Worm (Caenorhabditis elegans) whole organism, late embryonic: ENCODE results near the gene ergi-1.

Experiments used
- ama-1 ChIP-seq: fragments of 150-350 bp; optimal IDR thresholded peaks from 2 replicates; lab custom pipeline; 2014
- ceh-22 ChIP-seq: sonication (generic microtip); optimal IDR thresholded peaks from 2 replicates; lab custom pipeline; 2017; ENCODE audit warnings: missing biosample characterization, missing genetic modification characterization
- dmd-4 ChIP-seq: sonication (generic microtip); optimal IDR thresholded peaks from 2 replicates; lab custom pipeline; 2016; ENCODE audit warnings: borderline replicate concordance, missing genetic modification characterization, missing compliant biosample characterization
- elt-4 ChIP-seq: sonication (generic microtip); optimal IDR thresholded peaks from 2 replicates; lab custom pipeline; 2016; ENCODE audit warnings: missing genetic modification characterization, missing compliant biosample characterization
- fkh-10 ChIP-seq: fragments of 150-350 bp; optimal IDR thresholded peaks from 2 replicates; lab custom pipeline; 2014; ENCODE audit warnings: missing biosample characterization, missing genetic modification reagents, missing genetic modification characterization
- hlh-15 ChIP-seq: sonication (generic microtip); optimal IDR thresholded peaks from 2 replicates; lab custom pipeline; 2016; ENCODE audit warnings: missing genetic modification characterization, missing compliant biosample characterization
- hlh-8 ChIP-seq: sonication (generic microtip); optimal IDR thresholded peaks from 2 replicates; lab custom pipeline; 2016; ENCODE audit warnings: missing genotype, missing genetic modification characterization, missing compliant biosample characterization
- nhr-11 ChIP-seq: fragments of 150-350 bp; optimal IDR thresholded peaks from 2 replicates; lab custom pipeline; 2014; ENCODE audit warnings: missing biosample characterization, missing genetic modification characterization
- pha-4 ChIP-seq: fragments of 150-350 bp; optimal IDR thresholded peaks from 2 replicates; lab custom pipeline; 2018; ENCODE audit warnings: missing biosample characterization, missing genetic modification reagents, missing genetic modification characterization
- pqm-1 ChIP-seq: sonication (generic microtip); optimal IDR thresholded peaks from 2 replicates; lab custom pipeline; 2016; ENCODE audit warnings: missing genetic modification characterization, missing compliant biosample characterization
- tbx-2 ChIP-seq: sonication (generic microtip); optimal IDR thresholded peaks from 2 replicates; lab custom pipeline; 2016; ENCODE audit warnings: missing genetic modification characterization, missing compliant biosample characterization
- tbx-7 ChIP-seq: sonication (generic microtip); optimal IDR thresholded peaks from 2 replicates; lab custom pipeline; 2016; ENCODE audit warnings: missing genotype, missing genetic modification characterization, missing compliant biosample characterization
- ztf-16 ChIP-seq: sonication (generic microtip); optimal IDR thresholded peaks from 2 replicates; lab custom pipeline; 2017; ENCODE audit warnings: missing genetic modification characterization, missing compliant biosample characterization

- TF ChIP-seq ztf-16 (tag; lab: Kevin White, UChicago): no peak
- no peak for TF ChIP-seq nhr-11 (tag; lab: Kevin White, UChicago)
- TF ChIP-seq ama-1 (lab: Kevin White, UChicago): no peak
- no peak for TF ChIP-seq elt-4
- TF ChIP-seq tbx-2: no peak
- no peak for TF ChIP-seq fkh-10 (GFP tag; lab: Kevin White, UChicago)
- TF ChIP-seq pha-4 (tag; lab: Kevin White, UChicago): no peak
- no peak for TF ChIP-seq hlh-15 (tag; lab: Kevin White, UChicago)
- TF ChIP-seq tbx-7 (tag; lab: Kevin White, UChicago): no peak
- TF ChIP-seq ceh-22 (tag; lab: Kevin White, UChicago): no peak
- TF ChIP-seq dmd-4: no peak
- no peak for TF ChIP-seq pqm-1 (tag; lab: Kevin White, UChicago)
- no peak for TF ChIP-seq hlh-8 (tag; lab: Kevin White, UChicago)
Observed at ce11 chrX:1998825-1999224, 36.2 kb downstream of the ergi-1 start.
